Worm (Caenorhabditis elegans): Measurements from ENCODE around the gene K01A2.10.

DNA sequence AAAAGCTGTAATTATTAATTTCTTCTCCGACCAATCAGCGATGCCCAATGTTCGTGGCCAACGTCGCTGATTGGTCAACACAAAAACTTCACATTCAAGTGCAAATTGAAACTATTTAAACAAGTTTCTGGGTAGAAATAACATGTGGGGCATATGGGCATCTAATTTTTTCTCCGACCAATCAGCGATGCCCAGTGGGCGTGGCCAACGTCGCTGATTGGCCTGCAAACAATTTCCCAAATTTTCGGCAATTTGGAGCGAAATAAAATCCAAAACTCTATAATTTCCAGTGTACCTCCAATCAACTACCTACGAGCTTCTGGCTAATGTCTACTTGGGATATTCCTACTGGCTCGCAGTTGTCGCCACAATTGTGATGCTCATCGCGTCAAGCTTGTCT, 18.4 kb upstream of the K01A2.10 start:
- no peak for TF ChIP-seq ref-1 (GFP tag; conservative IDR thresholded peaks at IDR 0.05)
- no peak for TF ChIP-seq klf-2 (GFP tag; conservative IDR thresholded peaks at IDR 0.05)
